Fruit fly (Drosophila melanogaster): Measurements from ENCODE around the gene Ect3.

Ect3 gene

dm6 chr3R:11989206-11989605, 9.9 kb upstream of the Ect3 start:
- TF ChIP-seq CG6163 (GFP tag; IDR thresholded peaks at IDR 0.05), result 0 out of 3 replicates have a peak, but pooled peaks have one; percentile 24
- TF ChIP-seq acj6 (GFP tag; optimal IDR thresholded peaks at IDR 0.05), result no peak

- TF ChIP-seq fd59A (GFP tag; optimal IDR thresholded peaks at IDR 0.05) (no peak), CG6276 (GFP tag; optimal IDR thresholded peaks at IDR 0.05) (no peak)
Measured at dm6 chr3R:11989996-11990395, 9.1 kb upstream of the Ect3 start.

- no peak for TF ChIP-seq CG11294 (GFP tag; IDR thresholded peaks at IDR 0.05)
- peak; percentile 67 for TF ChIP-seq Eip78C (GFP tag)
- TF ChIP-seq svp (GFP tag), result peak; percentile 90
- no peak for TF ChIP-seq CG1621 (tag; optimal IDR thresholded peaks at IDR 0.05)
- TF ChIP-seq CG10631 (GFP tag; optimal IDR thresholded peaks at IDR 0.05), result no peak
- peak; percentile 23 for TF ChIP-seq Sox102F (GFP tag; optimal IDR thresholded peaks at IDR 0.05)
- TF ChIP-seq fkh (GFP tag; optimal IDR thresholded peaks at IDR 0.05), result peak; percentile 60
- no peak for TF ChIP-seq dac (GFP tag; optimal IDR thresholded peaks at IDR 0.05)
- TF ChIP-seq Blimp-1 (GFP tag; optimal IDR thresholded peaks at IDR 0.05), result peak; percentile 10
- TF ChIP-seq Eip75B (GFP tag; optimal IDR thresholded peaks at IDR 0.05), result no peak
- no peak for TF ChIP-seq net (GFP tag; optimal IDR thresholded peaks at IDR 0.05)
- TF ChIP-seq CG7368 (GFP tag; optimal IDR thresholded peaks at IDR 0.05), result no peak
- TF ChIP-seq CG6854 (GFP tag; optimal IDR thresholded peaks at IDR 0.05), result peak; percentile 80
- no peak for TF ChIP-seq topi (GFP tag; optimal IDR thresholded peaks at IDR 0.05)
Measured at dm6 chr3R:11991538-11992164, 7.4 kb upstream of the Ect3 start.

- TF ChIP-seq Sox15 (GFP tag; optimal IDR thresholded peaks at IDR 0.05), result no peak
- no peak for TF ChIP-seq Gug (GFP tag; IDR thresholded peaks at IDR 0.05)
- no peak for TF ChIP-seq vri (GFP tag; optimal IDR thresholded peaks at IDR 0.05)
- peak; percentile 77 for TF ChIP-seq svp (GFP tag)
- TF ChIP-seq CG15336 (GFP tag; IDR thresholded peaks at IDR 0.05), result peak; percentile 30; the same call in 1 of the 2 replicates
- TF ChIP-seq cyc (GFP tag; optimal IDR thresholded peaks at IDR 0.05), result no peak
- no peak for TF ChIP-seq Blimp-1 (GFP tag; optimal IDR thresholded peaks at IDR 0.05)
- no peak for TF ChIP-seq dac (GFP tag; optimal IDR thresholded peaks at IDR 0.05)
- TF ChIP-seq Hr38 (GFP tag; optimal IDR thresholded peaks at IDR 0.05), result no peak
- TF ChIP-seq Eip78C (GFP tag), result peak; percentile 44
- TF ChIP-seq CG10669 (GFP tag; optimal IDR thresholded peaks at IDR 0.05), result no peak
- TF ChIP-seq dsx (GFP tag; optimal IDR thresholded peaks at IDR 0.05; ENCODE audit: poor library complexity, severe bottlenecking), result peak; percentile 33
- no peak for TF ChIP-seq OdsH (GFP tag; optimal IDR thresholded peaks at IDR 0.05)
- no peak for TF ChIP-seq Sox14 (GFP tag; optimal IDR thresholded peaks at IDR 0.05)
- TF ChIP-seq achi (GFP tag; optimal IDR thresholded peaks at IDR 0.05), result no peak
- peak; percentile 76 for TF ChIP-seq fkh (GFP tag; optimal IDR thresholded peaks at IDR 0.05)
- no peak for TF ChIP-seq acj6 (GFP tag; optimal IDR thresholded peaks at IDR 0.05)
- peak; percentile 0 for TF ChIP-seq CG16779 (tag; optimal IDR thresholded peaks at IDR 0.05)
- no peak for TF ChIP-seq CG8319 (GFP tag; optimal IDR thresholded peaks at IDR 0.05)
- TF ChIP-seq CG9139 (GFP tag; optimal IDR thresholded peaks at IDR 0.05), result peak; percentile 39
- TF ChIP-seq CG34406 (GFP tag; optimal IDR thresholded peaks at IDR 0.05), result no peak
- peak; percentile 2 for TF ChIP-seq esn (GFP tag; optimal IDR thresholded peaks at IDR 0.05)
- TF ChIP-seq CG10631 (GFP tag; optimal IDR thresholded peaks at IDR 0.05), result no peak
- no peak for TF ChIP-seq pdm3 (GFP tag; optimal IDR thresholded peaks at IDR 0.05)
- peak; percentile 53; the same call in 2 of the 3 replicates for TF ChIP-seq CG6163 (GFP tag; IDR thresholded peaks at IDR 0.05)
- peak; percentile 12 for TF ChIP-seq CG3919 (GFP tag; optimal IDR thresholded peaks at IDR 0.05)
- TF ChIP-seq CG6854 (GFP tag; optimal IDR thresholded peaks at IDR 0.05), result peak; percentile 56
- no peak for TF ChIP-seq Sox102F (GFP tag; optimal IDR thresholded peaks at IDR 0.05)
- peak; percentile 17 for TF ChIP-seq Eip75B (GFP tag; optimal IDR thresholded peaks at IDR 0.05)
- TF ChIP-seq salr (GFP tag; optimal IDR thresholded peaks at IDR 0.05), result no peak
- no peak for TF ChIP-seq CG11294 (GFP tag; IDR thresholded peaks at IDR 0.05)
- TF ChIP-seq Lpt (GFP tag; optimal IDR thresholded peaks at IDR 0.05), result peak; percentile 42
- peak; percentile 6 for TF ChIP-seq CG3032 (tag; optimal IDR thresholded peaks at IDR 0.05)
- no peak for TF ChIP-seq Ets21C (GFP tag; optimal IDR thresholded peaks at IDR 0.05)
- TF ChIP-seq ss (GFP tag; optimal IDR thresholded peaks at IDR 0.05), result no peak
- no peak for TF ChIP-seq CG11902 (GFP tag; optimal IDR thresholded peaks at IDR 0.05)
Measured at dm6 chr3R:11992934-11993670, 6.0 kb upstream of the Ect3 start, which contains the start of gene mfas. TSS of gene mfas (minus strand) at chr3R:11993315.

All from whole organism, prepupa.